Fruit fly (Drosophila melanogaster) whole organism, adult: ENCODE measurements around the gene Hsp67Bc.

ENCODE experiments used
- CG11617 ChIP-seq: fragments of 200-800 bp; sonication (Bioruptor generic); optimal IDR thresholded peaks from 2 replicates; lab custom pipeline; 2017; ENCODE audit warnings: mild to moderate bottlenecking, missing biosample characterization, missing genetic modification reagents, missing genetic modification characterization
- CG12768 ChIP-seq: fragments of 200-800 bp; sonication (Bioruptor generic); optimal IDR thresholded peaks from 2 replicates; lab custom pipeline; 2017; ENCODE audit warnings: missing biosample characterization, missing genetic modification characterization, mild to moderate bottlenecking, moderate library complexity, missing genetic modification reagents
- CG14711 ChIP-seq: fragments of 200-800 bp; sonication (Bioruptor generic); optimal IDR thresholded peaks from 2 replicates; lab custom pipeline; 2018; ENCODE audit warnings: missing biosample characterization, mild to moderate bottlenecking, missing genetic modification characterization, moderate library complexity
- CG1620 ChIP-seq: fragments of 200-800 bp; sonication (Bioruptor generic); optimal IDR thresholded peaks from 2 replicates; lab custom pipeline; 2016; ENCODE audit warnings: missing biosample characterization, missing genetic modification characterization
- CG33017 ChIP-seq: fragments of 200-800 bp; sonication (Bioruptor generic); optimal IDR thresholded peaks from 2 replicates; lab custom pipeline; 2018; ENCODE audit warnings: missing biosample characterization, mild to moderate bottlenecking, missing genetic modification characterization, moderate library complexity
- CG5204 ChIP-seq: fragments of 200-800 bp; sonication (Bioruptor generic); optimal IDR thresholded peaks from 2 replicates; lab custom pipeline; 2016; ENCODE audit warnings: missing biosample characterization, missing genetic modification characterization
- CG7045 ChIP-seq: fragments of 200-800 bp; sonication (Bioruptor generic); optimal IDR thresholded peaks from 2 replicates; lab custom pipeline; 2017; ENCODE audit warnings: missing biosample characterization, mild to moderate bottlenecking, missing genetic modification characterization
- CG7101 ChIP-seq: fragments of 200-800 bp; sonication (Bioruptor generic); optimal IDR thresholded peaks from 2 replicates; lab custom pipeline; 2018; ENCODE audit warnings: missing biosample characterization, mild to moderate bottlenecking, missing genetic modification characterization, moderate library complexity
- Clk ChIP-seq: fragments of 200-800 bp; sonication (Bioruptor generic); optimal IDR thresholded peaks from 2 replicates; lab custom pipeline; 2017; ENCODE audit warnings: missing biosample characterization, missing genetic modification characterization
- Crg-1 ChIP-seq: fragments of 200-800 bp; sonication (Bioruptor generic); optimal IDR thresholded peaks from 2 replicates; lab custom pipeline; 2016; ENCODE audit warnings: missing biosample characterization, missing genetic modification characterization
- Hr96 ChIP-seq: fragments of 200-800 bp; sonication (Bioruptor generic); optimal IDR thresholded peaks from 2 replicates; lab custom pipeline; 2016; ENCODE audit warnings: missing biosample characterization, missing genetic modification characterization
- Mnt ChIP-seq: fragments of 200-800 bp; sonication (Bioruptor generic); optimal IDR thresholded peaks from 2 replicates; lab custom pipeline; 2016; ENCODE audit warnings: missing biosample characterization, mild to moderate bottlenecking, missing genetic modification characterization
- bab1 ChIP-seq: fragments of 200-800 bp; sonication (Bioruptor generic); optimal IDR thresholded peaks from 3 replicates; lab custom pipeline; 2019; ENCODE audit warnings: missing biosample characterization, mild to moderate bottlenecking, missing genetic modification characterization, moderate library complexity
- cic ChIP-seq: fragments of 200-800 bp; sonication (Bioruptor generic); optimal IDR thresholded peaks from 2 replicates; lab custom pipeline; 2017; ENCODE audit warnings: missing biosample characterization, mild to moderate bottlenecking, missing genetic modification characterization, moderate library complexity
- cnc ChIP-seq, 2 experiments: fragments of >200 bp; optimal IDR thresholded peaks; 2 replicates each; lab custom pipeline; 2017
- kay ChIP-seq: fragments of 200-800 bp; sonication (Bioruptor generic); peaks from one replicate; lab custom pipeline; 2016; ENCODE audit warnings: missing biosample characterization, missing genetic modification characterization, borderline replicate concordance
- ovo ChIP-seq: fragments of 200-800 bp; sonication (Bioruptor generic); optimal IDR thresholded peaks from 2 replicates; lab custom pipeline; 2016; ENCODE audit warnings: missing biosample characterization, missing genetic modification characterization
- pad ChIP-seq: fragments of 200-800 bp; sonication (Bioruptor generic); optimal IDR thresholded peaks from 3 replicates; lab custom pipeline; 2017; ENCODE audit warnings: missing biosample characterization, missing genetic modification characterization, mild to moderate bottlenecking, moderate library complexity, missing genetic modification reagents
- tj ChIP-seq: fragments of 200-800 bp; sonication (Bioruptor generic); optimal IDR thresholded peaks from 3 replicates; lab custom pipeline; 2017; ENCODE audit warnings: missing biosample characterization, mild to moderate bottlenecking, missing genetic modification characterization, moderate library complexity
- toe ChIP-seq: fragments of 200-800 bp; sonication (Bioruptor generic); optimal IDR thresholded peaks from 2 replicates; lab custom pipeline; 2016; ENCODE audit warnings: missing biosample characterization, missing genetic modification characterization

Gene Hsp67Bc

DNA sequence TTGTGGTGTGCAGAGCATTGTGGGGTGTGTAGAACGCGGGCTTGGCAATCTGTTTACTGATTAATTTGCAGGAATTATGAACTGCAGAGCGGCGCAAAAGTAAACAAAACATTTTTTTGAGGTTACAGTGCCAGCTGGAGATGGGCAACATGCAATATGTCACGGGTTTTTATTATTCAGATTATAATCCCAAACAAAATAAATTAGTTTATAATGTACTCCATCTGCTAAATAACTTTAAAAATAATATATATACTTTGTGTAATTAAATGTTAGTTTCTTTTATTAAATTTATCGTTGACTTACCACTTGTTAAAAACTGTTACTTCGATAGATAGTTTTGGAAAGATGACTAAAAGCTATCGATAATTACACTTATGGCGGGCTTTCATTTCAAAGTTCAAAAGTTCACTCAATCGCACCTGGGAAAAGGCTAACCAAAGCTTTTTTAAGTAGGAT lies 1.4 kb downstream of the Hsp67Bc start, which contains the start of gene Fdx1:
TSS of gene Fdx1 (minus strand) at position 332 of the 459 bp plus-strand sequence.
- no peak for TF ChIP-seq CG12768
- TF ChIP-seq Crg-1 (GFP tag; lab: Kevin White, UChicago) = peak; percentile 12
- peak; percentile 88 for TF ChIP-seq tj (GFP tag; lab: Kevin White, UChicago)
- TF ChIP-seq toe (GFP tag; lab: Kevin White, UChicago) = no peak
- TF ChIP-seq cic (GFP tag; lab: Kevin White, UChicago) = no peak
- no peak for TF ChIP-seq CG33017
- no peak for TF ChIP-seq CG5204 (GFP tag; lab: Kevin White, UChicago)
- TF ChIP-seq CG11617 (GFP tag; lab: Kevin White, UChicago) = peak; percentile 48
- TF ChIP-seq Hr96 (GFP tag; lab: Kevin White, UChicago) = no peak
- TF ChIP-seq Mnt (GFP tag; lab: Kevin White, UChicago) = peak; percentile 40
- TF ChIP-seq pad (GFP tag; lab: Kevin White, UChicago) = peak; percentile 18
- TF ChIP-seq kay (GFP tag; lab: Kevin White, UChicago) = peak; percentile 88
- TF ChIP-seq cnc (optimal IDR thresholded peaks at IDR 0.05; lab: Kevin White, UChicago) = no peak
- no peak for TF ChIP-seq CG1620 (GFP tag; lab: Kevin White, UChicago)
- TF ChIP-seq CG7045 (GFP tag; lab: Kevin White, UChicago) = no peak
- TF ChIP-seq CG7101 (tag; lab: Kevin White, UChicago) = peak; percentile 61
- peak; percentile 49 for TF ChIP-seq CG14711 (tag; lab: Kevin White, UChicago)
- no peak for TF ChIP-seq ovo (GFP tag; lab: Kevin White, UChicago)
- TF ChIP-seq bab1 (GFP tag; lab: Kevin White, UChicago) = peak; percentile 56
- TF ChIP-seq Clk (GFP tag; lab: Kevin White, UChicago) = peak; percentile 22

dm6 chr3L:9368665-9369064 lies 3.6 kb downstream of the Hsp67Bc start:
- no peak for TF ChIP-seq Mnt (GFP tag; lab: Kevin White, UChicago)
- TF ChIP-seq CG11617 (GFP tag; lab: Kevin White, UChicago) = no peak
- no peak for TF ChIP-seq tj (GFP tag; lab: Kevin White, UChicago)
- TF ChIP-seq CG33017 = no peak
- TF ChIP-seq Hr96 (GFP tag; lab: Kevin White, UChicago) = no peak
- TF ChIP-seq cic (GFP tag; lab: Kevin White, UChicago) = no peak
- TF ChIP-seq CG5204 (GFP tag; lab: Kevin White, UChicago) = no peak
- no peak for TF ChIP-seq toe (GFP tag; lab: Kevin White, UChicago)
- no peak for TF ChIP-seq CG7045 (GFP tag; lab: Kevin White, UChicago)
- TF ChIP-seq ovo (GFP tag; lab: Kevin White, UChicago) = no peak
- no peak for TF ChIP-seq Clk (GFP tag; lab: Kevin White, UChicago)

dm6 chr3L:9367431-9367867 lies 4.8 kb downstream of the Hsp67Bc start:
- TF ChIP-seq tj (GFP tag; lab: Kevin White, UChicago) (peak; percentile 100), CG33017 (no peak), cic (GFP tag; lab: Kevin White, UChicago) (peak; percentile 67), bab1 (GFP tag; lab: Kevin White, UChicago) (peak; percentile 13), kay (GFP tag; lab: Kevin White, UChicago) (peak; percentile 85), CG11617 (GFP tag; lab: Kevin White, UChicago) (peak; percentile 60), CG12768 (peak; percentile 16), Clk (GFP tag; lab: Kevin White, UChicago) (no peak)

DNA sequence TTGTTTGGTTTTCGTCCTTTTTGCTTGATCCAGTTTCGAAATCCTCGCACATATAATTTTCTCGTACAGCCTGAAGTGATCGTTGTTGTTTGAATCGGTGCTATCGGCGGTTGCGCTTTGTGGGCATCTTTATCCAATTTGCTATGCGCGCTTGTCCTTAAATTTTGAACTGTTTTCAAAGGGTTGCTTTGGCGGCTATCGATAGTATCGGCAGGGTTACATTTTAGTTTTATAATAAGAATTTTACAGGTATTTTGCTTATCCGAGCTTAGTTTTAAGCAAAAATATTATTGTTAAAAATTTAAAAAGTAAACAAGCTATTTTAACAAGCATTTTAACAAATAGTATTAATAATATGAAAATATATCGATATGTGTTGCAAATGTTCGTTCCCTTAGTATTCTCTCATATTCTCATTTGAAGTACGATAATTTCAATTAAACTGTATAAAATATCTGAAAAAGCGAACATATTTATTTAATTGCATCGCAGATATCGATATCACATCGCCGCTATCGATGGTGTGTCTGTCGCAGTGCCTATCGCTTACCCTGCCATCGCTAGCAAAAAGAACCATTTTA lies 5.4 kb downstream of the Hsp67Bc start, which contains the start of the genes Klp67A and CG4452:
TSS of gene Klp67A (minus strand) at position 197 of the 581 bp plus-strand sequence.
TSS of gene CG4452 (plus strand) at position 528 of the 581 bp plus-strand sequence.
- TF ChIP-seq toe (GFP tag; lab: Kevin White, UChicago) (no peak), Clk (GFP tag; lab: Kevin White, UChicago) (no peak), CG12768 (peak; percentile 27), kay (GFP tag; lab: Kevin White, UChicago) (peak; percentile 17), CG5204 (GFP tag; lab: Kevin White, UChicago) (no peak), cic (GFP tag; lab: Kevin White, UChicago) (no peak), Hr96 (GFP tag; lab: Kevin White, UChicago) (no peak), Mnt (GFP tag; lab: Kevin White, UChicago) (peak; percentile 36), CG11617 (GFP tag; lab: Kevin White, UChicago) (peak; percentile 64), ovo (GFP tag; lab: Kevin White, UChicago) (peak; percentile 39), CG14711 (tag; lab: Kevin White, UChicago) (peak; percentile 76), CG33017 (peak; percentile 13), CG7101 (tag; lab: Kevin White, UChicago) (peak; percentile 13), bab1 (GFP tag; lab: Kevin White, UChicago) (no peak), Crg-1 (GFP tag; lab: Kevin White, UChicago) (no peak), cnc (optimal IDR thresholded peaks at IDR 0.05; lab: Kevin White, UChicago) (no peak), tj (GFP tag; lab: Kevin White, UChicago) (no peak), CG1620 (GFP tag; lab: Kevin White, UChicago) (peak; percentile 56), pad (GFP tag; lab: Kevin White, UChicago) (peak; percentile 30), CG7045 (GFP tag; lab: Kevin White, UChicago) (no peak)

DNA sequence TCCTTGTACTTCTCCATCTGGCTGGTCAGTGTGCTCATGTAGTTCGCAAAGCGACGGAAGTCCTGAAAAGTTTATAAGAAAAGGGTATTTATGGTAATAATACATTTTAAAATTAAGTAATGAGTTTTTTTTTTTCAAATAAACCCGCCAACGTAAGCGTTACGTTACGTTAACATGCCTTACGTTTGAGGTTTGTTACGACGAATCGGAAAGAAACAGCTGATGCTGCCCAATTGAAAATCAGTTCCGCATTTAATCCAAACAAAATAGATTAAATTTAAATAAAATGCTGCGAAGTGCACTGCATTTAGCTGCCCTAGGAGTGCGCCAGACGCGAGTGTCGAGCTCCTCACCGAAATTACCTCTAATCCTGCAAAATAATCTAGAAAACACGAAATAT lies 8.2 kb downstream of the Hsp67Bc start, which contains the start of gene mRRF1:
TSS of gene mRRF1 (plus strand) at position 220 of the 400 bp plus-strand sequence.
- peak; percentile 38 for TF ChIP-seq tj (GFP tag; lab: Kevin White, UChicago)
- no peak for TF ChIP-seq cic (GFP tag; lab: Kevin White, UChicago)
- TF ChIP-seq bab1 (GFP tag; lab: Kevin White, UChicago) = peak; percentile 7
- TF ChIP-seq kay (GFP tag; lab: Kevin White, UChicago) = peak; percentile 27
